Worm (Caenorhabditis elegans): ENCODE results near the gene M04B2.4.
A peak's percentile ranks its signal among the peaks of the same experiment; 100 is the strongest.

M04B2.4 gene

ce11 chrIV:11527752-11528151 is 6.9 kb upstream of the M04B2.4 start, which contains the start of gene M04B2.2:
Gene M04B2.2, plus strand, starts transcription at chrIV:11528052.
- TF ChIP-seq athp-1 (tag; optimal IDR thresholded peaks at IDR 0.05) (peak; percentile 28), ceh-79 (tag; optimal IDR thresholded peaks at IDR 0.05) (peak; percentile 6), lin-54 (GFP tag; optimal IDR thresholded peaks at IDR 0.05) (peak; percentile 28), hrde-1 (tag; optimal IDR thresholded peaks at IDR 0.05; ENCODE audit: borderline replicate concordance) (peak; percentile 7), fkh-3 (tag; optimal IDR thresholded peaks at IDR 0.05) (peak; percentile 16), cebp-2 (GFP tag; IDR thresholded peaks at IDR 0.05) (no peak)

- peak; percentile 54; the same call in 1 of the 2 replicates for TF ChIP-seq Y56A3A.18 (GFP tag; IDR thresholded peaks at IDR 0.05)
- TF ChIP-seq Y53G8AR.9 (GFP tag; conservative IDR thresholded peaks at IDR 0.05), result 0 out of 2 replicates have a peak, but pooled peaks have one; percentile 11
- no peak for TF ChIP-seq pha-4 (tag; optimal IDR thresholded peaks at IDR 0.05)
Measured at ce11 chrIV:11526189-11526588, 5.4 kb upstream of the M04B2.4 start.

ce11 chrIV:11524241-11524692 is 3.4 kb upstream of the M04B2.4 start, which contains the start of gene mep-1:
Gene mep-1, plus strand, starts transcription at chrIV:11524642.
- TF ChIP-seq F22D6.2 (tag; optimal IDR thresholded peaks at IDR 0.05) (no peak), ceh-100 (GFP tag; IDR thresholded peaks at IDR 0.05) (0 out of 2 replicates have a peak, but pooled peaks have one; percentile 23), nhr-80 (tag; optimal IDR thresholded peaks at IDR 0.05) (peak; percentile 38), ZK185.1 (tag; optimal IDR thresholded peaks at IDR 0.05; ENCODE audit: poor library complexity, severe bottlenecking) (no peak), hsf-1 (GFP tag; IDR thresholded peaks at IDR 0.05) (peak; percentile 20; the same call in 1 of the 2 replicates), madf-10 (tag; optimal IDR thresholded peaks at IDR 0.05) (peak; percentile 68), atf-7 (tag; optimal IDR thresholded peaks at IDR 0.05) (no peak), Y53G8AR.9 (GFP tag; conservative IDR thresholded peaks at IDR 0.05) (no peak), akir-1 (GFP tag; optimal IDR thresholded peaks at IDR 0.05) (no peak), ztf-22 (GFP tag; optimal IDR thresholded peaks at IDR 0.05) (no peak), lin-54 (GFP tag; optimal IDR thresholded peaks at IDR 0.05) (peak; percentile 44), die-1 (tag; optimal IDR thresholded peaks at IDR 0.05) (no peak), attf-6 (GFP tag; IDR thresholded peaks at IDR 0.05) (no peak), chd-7 (tag; optimal IDR thresholded peaks at IDR 0.05) (no peak), madf-8 (GFP tag; conservative IDR thresholded peaks at IDR 0.05) (no peak), ceh-40 (GFP tag; IDR thresholded peaks at IDR 0.05) (no peak), attf-3 (GFP tag; conservative IDR thresholded peaks at IDR 0.05) (peak; percentile 60), ceh-58 (GFP tag; IDR thresholded peaks at IDR 0.05) (no peak), mes-4 (tag; optimal IDR thresholded peaks at IDR 0.05) (no peak), sptf-2 (GFP tag; optimal IDR thresholded peaks at IDR 0.05) (no peak), lin-40 (tag; optimal IDR thresholded peaks at IDR 0.05) (peak; percentile 14), B0261.1 (tag; optimal IDR thresholded peaks at IDR 0.05) (no peak), pbrm-1 (GFP tag; IDR thresholded peaks at IDR 0.05) (peak; percentile 19; the same call in 1 of the 2 replicates), madf-3 (GFP tag; IDR thresholded peaks at IDR 0.05) (no peak), dox-1 (GFP tag; IDR thresholded peaks at IDR 0.05) (peak; percentile 13; the same call in 1 of the 2 replicates), nfyb-1 (GFP tag; IDR thresholded peaks at IDR 0.05) (peak; percentile 63; the same call in 1 of the 2 replicates), repo-1 (tag; optimal IDR thresholded peaks at IDR 0.05) (no peak), ceh-91 (GFP tag; IDR thresholded peaks at IDR 0.05) (0 out of 2 replicates have a peak, but pooled peaks have one; percentile 30), lin-26 (GFP tag; IDR thresholded peaks at IDR 0.05) (peak; percentile 58), ztf-26 (tag; optimal IDR thresholded peaks at IDR 0.05) (no peak), F49E8.2 (tag; optimal IDR thresholded peaks at IDR 0.05; ENCODE audit: insufficient read depth) (no peak), gei-17 (GFP tag; optimal IDR thresholded peaks at IDR 0.05) (no peak), lin-35 (GFP tag; optimal IDR thresholded peaks at IDR 0.05) (peak in 1 of 3 experiments; percentile 5), lsl-1 (GFP tag; optimal IDR thresholded peaks at IDR 0.05) (no peak), zim-3 (tag; optimal IDR thresholded peaks at IDR 0.05) (peak; percentile 50), tbx-9 (tag; optimal IDR thresholded peaks at IDR 0.05; ENCODE audit: borderline replicate concordance) (no peak), madf-6 (GFP tag; IDR thresholded peaks at IDR 0.05) (peak; percentile 39), hrde-1 (tag; optimal IDR thresholded peaks at IDR 0.05; ENCODE audit: borderline replicate concordance) (peak; percentile 11)

Data from whole organism, young adult.